Worm (Caenorhabditis elegans) whole organism, mixed stage, embryonic: ENCODE results near the gene C39B10.3.

ENCODE experiments used
- M03D4.4 ChIP-seq: sonication (generic microtip); optimal IDR thresholded peaks from 2 replicates; lab custom pipeline; 2017; ENCODE audit warnings: mild to moderate bottlenecking, missing genetic modification characterization, missing compliant biosample characterization
- bed-3 ChIP-seq: fragments of 200-800 bp; sonication (Bioruptor generic); optimal IDR thresholded peaks from 3 replicates; lab custom pipeline; 2018; ENCODE audit warnings: mild to moderate bottlenecking, missing genetic modification characterization, moderate library complexity, missing compliant biosample characterization
- blmp-1 ChIP-seq: fragments of 150-350 bp; optimal IDR thresholded peaks from 2 replicates; lab custom pipeline; 2014; ENCODE audit warnings: missing biosample characterization, missing genetic modification characterization
- ceh-43 ChIP-seq: fragments of 200-800 bp; sonication (Bioruptor generic); optimal IDR thresholded peaks from 2 replicates; lab custom pipeline; 2018; ENCODE audit warnings: mild to moderate bottlenecking, missing genetic modification characterization, moderate library complexity, missing compliant biosample characterization
- ceh-83 ChIP-seq: fragments of 200-800 bp; sonication (Bioruptor generic); optimal IDR thresholded peaks from 2 replicates; lab custom pipeline; 2018; ENCODE audit warnings: mild to moderate bottlenecking, missing genetic modification characterization, missing compliant biosample characterization
- ces-1 ChIP-seq: fragments of 150-350 bp; optimal IDR thresholded peaks from 2 replicates; lab custom pipeline; 2014; ENCODE audit warnings: missing biosample characterization, missing genetic modification reagents, missing genetic modification characterization
- drap-1 ChIP-seq: fragments of 200-800 bp; sonication (Bioruptor generic); optimal IDR thresholded peaks from 3 replicates; lab custom pipeline; 2018; ENCODE audit warnings: mild to moderate bottlenecking, missing genetic modification characterization, missing compliant biosample characterization
- elt-1 ChIP-seq: sonication (generic microtip); optimal IDR thresholded peaks from 2 replicates; lab custom pipeline; 2017; ENCODE audit warnings: missing genetic modification characterization, mild to moderate bottlenecking, missing compliant biosample characterization, antibody characterized with exemption, moderate library complexity, borderline replicate concordance; ENCODE audit not compliant: insufficient read depth
- elt-3 ChIP-seq: fragments of 150-350 bp; optimal IDR thresholded peaks from 2 replicates; lab custom pipeline; 2014; ENCODE audit warnings: missing biosample characterization, missing genetic modification characterization
- flh-1 ChIP-seq: fragments of 200-800 bp; sonication (Bioruptor generic); optimal IDR thresholded peaks from 2 replicates; lab custom pipeline; 2018; ENCODE audit warnings: mild to moderate bottlenecking, missing genetic modification characterization, moderate library complexity, missing compliant biosample characterization
- hlh-1 ChIP-seq: fragments of 150-350 bp; optimal IDR thresholded peaks from 2 replicates; lab custom pipeline; 2014; ENCODE audit warnings: missing biosample characterization, missing genetic modification reagents, missing genetic modification characterization
- lin-13 ChIP-seq: fragments of 150-350 bp; optimal IDR thresholded peaks from 2 replicates; lab custom pipeline; 2014; ENCODE audit warnings: missing biosample characterization, missing genetic modification characterization
- lin-32 ChIP-seq: fragments of 200-800 bp; sonication (Bioruptor generic); optimal IDR thresholded peaks from 2 replicates; lab custom pipeline; 2018; ENCODE audit warnings: mild to moderate bottlenecking, missing genetic modification characterization, missing compliant biosample characterization
- lsy-2 ChIP-seq: fragments of 150-350 bp; optimal IDR thresholded peaks from 2 replicates; lab custom pipeline; 2014; ENCODE audit warnings: missing biosample characterization, missing genetic modification characterization
- mab-5 ChIP-seq: fragments of 150-350 bp; optimal IDR thresholded peaks from 2 replicates; lab custom pipeline; 2014; ENCODE audit warnings: missing biosample characterization, missing genetic modification characterization
- mep-1 ChIP-seq: fragments of 150-350 bp; optimal IDR thresholded peaks from 2 replicates; lab custom pipeline; 2017; ENCODE audit warnings: missing biosample characterization, missing genetic modification reagents, missing genetic modification characterization, inconsistent platforms
- nhr-12 ChIP-seq: fragments of 150-350 bp; optimal IDR thresholded peaks from 2 replicates; lab custom pipeline; 2014; ENCODE audit warnings: missing biosample characterization, missing genetic modification characterization
- nhr-237 ChIP-seq: fragments of 150-350 bp; optimal IDR thresholded peaks from 2 replicates; lab custom pipeline; 2014; ENCODE audit warnings: missing biosample characterization, missing genetic modification characterization
- nhr-28 ChIP-seq: fragments of 150-350 bp; optimal IDR thresholded peaks from 2 replicates; lab custom pipeline; 2014; ENCODE audit warnings: missing biosample characterization, missing genetic modification characterization
- pha-4 ChIP-seq: fragments of 150-350 bp; optimal IDR thresholded peaks from 2 replicates; lab custom pipeline; 2018; ENCODE audit warnings: missing biosample characterization, missing genetic modification reagents, missing genetic modification characterization
- sem-2 ChIP-seq: fragments of 200-800 bp; sonication (Bioruptor generic); optimal IDR thresholded peaks from 2 replicates; lab custom pipeline; 2018; ENCODE audit warnings: mild to moderate bottlenecking, missing genetic modification characterization, missing compliant biosample characterization
- snpc-4 ChIP-seq: fragments of 150-350 bp; optimal IDR thresholded peaks from 2 replicates; lab custom pipeline; 2014; ENCODE audit warnings: missing biosample characterization, missing genetic modification characterization
- tbx-8 ChIP-seq: fragments of 200-800 bp; sonication (Bioruptor generic); optimal IDR thresholded peaks from 2 replicates; lab custom pipeline; 2018; ENCODE audit warnings: mild to moderate bottlenecking, missing genetic modification characterization, moderate library complexity, missing compliant biosample characterization
- unc-120 ChIP-seq: sonication (generic microtip); optimal IDR thresholded peaks from 2 replicates; lab custom pipeline; 2017; ENCODE audit warnings: missing genetic modification characterization, missing compliant biosample characterization; ENCODE audit not compliant: poor library complexity, severe bottlenecking
- unc-39 ChIP-seq: fragments of 150-350 bp; optimal IDR thresholded peaks from 2 replicates; lab custom pipeline; 2014; ENCODE audit warnings: missing biosample characterization, missing genetic modification characterization
- zip-8 ChIP-seq: fragments of 150-350 bp; optimal IDR thresholded peaks from 2 replicates; lab custom pipeline; 2014; ENCODE audit warnings: missing biosample characterization, missing genetic modification characterization
- ztf-11 ChIP-seq: fragments of 150-350 bp; optimal IDR thresholded peaks from 2 replicates; lab custom pipeline; 2014; ENCODE audit warnings: missing biosample characterization, missing genetic modification characterization

Gene C39B10.3

ce11 chrX:10474998-10475577 lies 31.2 kb downstream of the C39B10.3 start, which contains the start of gene elt-4:
elt-4 (plus strand) TSS chrX:10475527.
- no peak for TF ChIP-seq tbx-8 (GFP tag; lab: Kevin White, UChicago)

ce11 chrX:10476573-10476972 lies 32.6 kb downstream of the C39B10.3 start, which contains the start of gene C39B10.7:
C39B10.7 (plus strand) TSS chrX:10476873.
- TF ChIP-seq blmp-1 (no peak), lin-13 (tag; lab: Kevin White, UChicago) (no peak), elt-1 (tag; lab: Kevin White, UChicago) (no peak), drap-1 (no peak), flh-1 (no peak), snpc-4 (tag; lab: Kevin White, UChicago) (no peak), hlh-1 (tag; lab: Kevin White, UChicago) (no peak), nhr-28 (tag; lab: Kevin White, UChicago) (no peak), unc-39 (tag; lab: Kevin White, UChicago) (no peak), ceh-43 (GFP tag; lab: Kevin White, UChicago) (no peak), mep-1 (tag; lab: Kevin White, UChicago) (no peak), M03D4.4 (tag; lab: Kevin White, UChicago) (no peak), elt-3 (tag; lab: Kevin White, UChicago) (no peak)

ce11 chrX:10477172-10477985 lies 33.4 kb downstream of the C39B10.3 start:
- no peak for TF ChIP-seq unc-39 (tag; lab: Kevin White, UChicago)
- TF ChIP-seq lsy-2 (tag; lab: Kevin White, UChicago): no peak
- no peak for TF ChIP-seq snpc-4 (tag; lab: Kevin White, UChicago)
- TF ChIP-seq sem-2 (GFP tag; lab: Kevin White, UChicago): no peak
- TF ChIP-seq ces-1: no peak
- TF ChIP-seq pha-4 (tag; lab: Kevin White, UChicago): no peak
- no peak for TF ChIP-seq hlh-1 (tag; lab: Kevin White, UChicago)
- TF ChIP-seq drap-1: no peak
- no peak for TF ChIP-seq nhr-237

ce11 chrX:10479108-10479738 lies 35.3 kb downstream of the C39B10.3 start:
- TF ChIP-seq zip-8 (tag; lab: Kevin White, UChicago) (no peak), nhr-12 (tag; lab: Kevin White, UChicago) (no peak), unc-39 (tag; lab: Kevin White, UChicago) (no peak)
- TF ChIP-seq, all 35 proteins: peak for 0

ce11 chrX:10480563-10481290 lies 36.8 kb downstream of the C39B10.3 start, which contains the start of gene elt-2:
elt-2 (plus strand) TSS chrX:10481240.
- TF ChIP-seq ceh-43 (GFP tag; lab: Kevin White, UChicago) (no peak), unc-39 (tag; lab: Kevin White, UChicago) (no peak), snpc-4 (tag; lab: Kevin White, UChicago) (no peak), nhr-237 (no peak), lin-32 (GFP tag; lab: Kevin White, UChicago) (no peak), mab-5 (tag; lab: Kevin White, UChicago) (no peak), pha-4 (tag; lab: Kevin White, UChicago) (no peak), nhr-12 (tag; lab: Kevin White, UChicago) (no peak), mep-1 (tag; lab: Kevin White, UChicago) (no peak), ces-1 (no peak), bed-3 (no peak), zip-8 (tag; lab: Kevin White, UChicago) (no peak), lin-13 (tag; lab: Kevin White, UChicago) (no peak), ceh-83 (GFP tag; lab: Kevin White, UChicago) (no peak), M03D4.4 (tag; lab: Kevin White, UChicago) (no peak), ztf-11 (tag; lab: Kevin White, UChicago) (no peak), unc-120 (tag; lab: Kevin White, UChicago) (no peak), elt-3 (tag; lab: Kevin White, UChicago) (no peak)
